Worm (Caenorhabditis elegans) whole organism, early embryonic: ENCODE results near the gene acp-2.

Source experiments
- aly-1 ChIP-seq: sonication (generic microtip); optimal IDR thresholded peaks from 2 replicates; lab custom pipeline; 2016; ENCODE audit warnings: missing genetic modification characterization, missing compliant biosample characterization
- ceh-13 ChIP-seq: fragments of 200-800 bp; sonication (Bioruptor generic); optimal IDR thresholded peaks from 2 replicates; lab custom pipeline; 2018; ENCODE audit warnings: mild to moderate bottlenecking, missing genetic modification characterization, missing compliant biosample characterization
- hmg-4 ChIP-seq: fragments of 200-800 bp; sonication (Bioruptor generic); optimal IDR thresholded peaks from 2 replicates; lab custom pipeline; 2018; ENCODE audit warnings: mild to moderate bottlenecking, missing genetic modification characterization, missing compliant biosample characterization
- pes-1 ChIP-seq: fragments of 200-800 bp; sonication (Bioruptor generic); IDR thresholded peaks from 2 replicates; pipeline ENCODE4 v1.3.6; 2022; ENCODE audit warnings: missing genetic modification reagents, missing genetic modification characterization, missing compliant biosample characterization
- tbx-11 ChIP-seq: fragments of 200-800 bp; sonication (Bioruptor generic); IDR thresholded peaks from 2 replicates; pipeline ENCODE4 v1.3.6; 2022; ENCODE audit warnings: missing genetic modification characterization, missing compliant biosample characterization

ce11 chrII:8472916-8473315 lies 41.1 kb upstream of the acp-2 start:
- no peak for TF ChIP-seq tbx-11
- TF ChIP-seq pes-1 (GFP tag; lab: Robert Waterston, UW), result no peak
- no peak for TF ChIP-seq hmg-4 (GFP tag; lab: Kevin White, UChicago)
- no peak for TF ChIP-seq aly-1
- no peak for TF ChIP-seq ceh-13
